Worm (Caenorhabditis elegans): Measurements from ENCODE around the gene mutd-1.

DNA sequence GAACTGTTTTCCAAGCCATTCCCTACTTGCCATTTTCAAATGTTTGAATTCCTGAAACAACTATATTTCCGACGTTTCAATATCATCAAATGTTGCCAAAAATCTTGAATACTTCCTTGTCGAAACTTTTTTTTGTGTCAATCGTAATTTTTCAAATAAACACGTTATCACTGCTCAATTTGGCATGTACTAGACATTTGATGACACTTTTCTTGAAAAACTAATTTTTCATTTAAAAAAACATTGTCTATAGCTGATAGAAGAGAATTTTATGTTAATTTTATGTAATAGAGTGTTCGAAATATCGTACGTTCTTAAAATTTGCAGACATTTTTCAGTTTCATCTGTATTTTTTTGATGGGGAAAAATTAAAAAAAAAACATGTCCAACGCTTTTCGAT, 48.9 kb upstream of the mutd-1 start:
- TF ChIP-seq elt-3 (tag; optimal IDR thresholded peaks at IDR 0.05) (no peak), mep-1 (tag; optimal IDR thresholded peaks at IDR 0.05) (no peak), ztf-11 (tag; optimal IDR thresholded peaks at IDR 0.05) (no peak)
